In the genomic region with DNA sequence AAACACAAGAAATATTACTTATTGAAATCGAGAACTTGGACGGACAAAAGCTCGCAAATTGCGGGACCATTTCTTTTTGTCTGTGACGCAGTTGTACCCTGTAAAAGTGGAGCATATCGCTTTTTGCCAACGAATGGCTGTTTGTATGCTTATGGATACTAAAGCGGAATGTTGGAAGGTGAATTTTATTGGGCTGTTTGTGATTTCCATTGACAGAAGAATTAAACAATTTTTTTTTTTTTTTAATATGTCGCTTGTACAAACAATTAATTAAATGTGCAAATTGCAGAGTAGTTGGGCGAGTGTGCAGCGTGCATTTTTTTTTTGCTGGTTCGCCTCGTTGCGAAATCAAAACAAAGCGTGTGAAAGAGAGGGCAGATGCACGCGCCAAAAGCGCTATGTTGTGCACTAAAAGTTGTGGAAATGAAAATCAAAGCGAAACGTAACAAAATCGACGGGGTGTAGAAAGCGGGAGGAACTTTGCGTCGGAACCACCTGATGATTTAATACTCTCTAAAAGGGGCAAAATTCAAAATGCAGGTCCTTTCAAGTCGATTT, we compare ENCODE assay signal across 6 fruit fly cellular contexts.
A peak's percentile ranks its signal among the peaks of the same experiment; 100 is the strongest.
TF ChIP-seq lines count a peak whose summit lies in the region.

No protein-coding gene starts in this region.

- no peak for TF ChIP-seq CTCF in whole organism, embryonic (GFP tag; optimal IDR thresholded peaks at IDR 0.05; lab: Kevin White, UChicago)

TF ChIP-seq in whole organism, 6 proteins besides CTCF, POLR2A, EP300 and RAD21:
- no peak for TF ChIP-seq CG8478 (optimal IDR thresholded peaks at IDR 0.05; lab: Kevin White, UChicago)
- TF ChIP-seq pan (optimal IDR thresholded peaks at IDR 0.05; lab: Kevin White, UChicago) = peak; percentile 63

TF ChIP-seq in whole organism, adult, 20 proteins besides CTCF, POLR2A, EP300 and RAD21 (continues in another document):
- TF ChIP-seq bab1 (GFP tag; optimal IDR thresholded peaks at IDR 0.05; lab: Kevin White, UChicago) (peak; percentile 95), kay (GFP tag; lab: Kevin White, UChicago; ENCODE audit: borderline replicate concordance) (peak; percentile 34), CG1620 (GFP tag; optimal IDR thresholded peaks at IDR 0.05; lab: Kevin White, UChicago) (peak; percentile 89), CG11617 (GFP tag; optimal IDR thresholded peaks at IDR 0.05; lab: Kevin White, UChicago) (peak; percentile 91), Crg-1 (GFP tag; optimal IDR thresholded peaks at IDR 0.05; lab: Kevin White, UChicago) (peak; percentile 82), tj (GFP tag; optimal IDR thresholded peaks at IDR 0.05; lab: Kevin White, UChicago) (peak; percentile 99), Hr96 (GFP tag; optimal IDR thresholded peaks at IDR 0.05; lab: Kevin White, UChicago) (peak; percentile 91), CG5204 (GFP tag; optimal IDR thresholded peaks at IDR 0.05; lab: Kevin White, UChicago) (peak; percentile 74), CG14711 (tag; optimal IDR thresholded peaks at IDR 0.05; lab: Kevin White, UChicago) (peak; percentile 92), CG7045 (GFP tag; optimal IDR thresholded peaks at IDR 0.05; lab: Kevin White, UChicago) (peak; percentile 72), CG33017 (tag; optimal IDR thresholded peaks at IDR 0.05; lab: Kevin White, UChicago) (peak; percentile 53), toe (GFP tag; optimal IDR thresholded peaks at IDR 0.05; lab: Kevin White, UChicago) (peak; percentile 41), Clk (GFP tag; optimal IDR thresholded peaks at IDR 0.05; lab: Kevin White, UChicago) (peak; percentile 1), CG12768 (GFP tag; optimal IDR thresholded peaks at IDR 0.05; lab: Kevin White, UChicago) (peak; percentile 34), ovo (GFP tag; optimal IDR thresholded peaks at IDR 0.05; lab: Kevin White, UChicago) (peak; percentile 80), pad (GFP tag; optimal IDR thresholded peaks at IDR 0.05; lab: Kevin White, UChicago) (peak; percentile 72)

TF ChIP-seq in whole organism, embryonic, 481 proteins besides CTCF, POLR2A, EP300 and RAD21 (continues in another document):
- TF ChIP-seq CG7745 (tag; optimal IDR thresholded peaks at IDR 0.05; lab: Kevin White, UChicago) (no peak), usp (GFP tag; optimal IDR thresholded peaks at IDR 0.05; lab: Kevin White, UChicago) (no peak), ATbp (GFP tag; optimal IDR thresholded peaks at IDR 0.05; lab: Kevin White, UChicago) (no peak), MBD-R2 (GFP tag; IDR thresholded peaks at IDR 0.05; lab: Robert Waterston, UW) (no peak), bsh (GFP tag; optimal IDR thresholded peaks at IDR 0.05; lab: Kevin White, UChicago) (peak in 1 of 2 experiments; percentile 35), maf-S (GFP tag; optimal IDR thresholded peaks at IDR 0.05; lab: Kevin White, UChicago) (no peak), D19B (GFP tag; optimal IDR thresholded peaks at IDR 0.05; lab: Kevin White, UChicago) (peak; percentile 43), Myb (GFP tag; optimal IDR thresholded peaks at IDR 0.05; lab: Kevin White, UChicago) (no peak), CG17829 (tag; optimal IDR thresholded peaks at IDR 0.05; lab: Kevin White, UChicago) (no peak), CHES-1-like (GFP tag; optimal IDR thresholded peaks at IDR 0.05; lab: Kevin White, UChicago) (no peak), Max (GFP tag; optimal IDR thresholded peaks at IDR 0.05; lab: Kevin White, UChicago) (no peak), slbo (GFP tag; IDR thresholded peaks at IDR 0.05; lab: Robert Waterston, UW) (peak; percentile 41), CG17612 (GFP tag; IDR thresholded peaks at IDR 0.05; lab: Robert Waterston, UW) (no peak), al (GFP tag; IDR thresholded peaks at IDR 0.05; lab: Robert Waterston, UW) (no peak), CG34376 (GFP tag; optimal IDR thresholded peaks at IDR 0.05; lab: Kevin White, UChicago) (no peak), CG18011 (GFP tag; optimal IDR thresholded peaks at IDR 0.05; lab: Kevin White, UChicago) (peak; percentile 16), bab2 (GFP tag; optimal IDR thresholded peaks at IDR 0.05; lab: Kevin White, UChicago) (no peak)

TF ChIP-seq in whole organism, prepupa, 60 proteins besides CTCF, POLR2A, EP300 and RAD21 (continues in another document):
- TF ChIP-seq OdsH (GFP tag; optimal IDR thresholded peaks at IDR 0.05; lab: Kevin White, UChicago) = peak; percentile 88
- TF ChIP-seq acj6 (GFP tag; optimal IDR thresholded peaks at IDR 0.05; lab: Kevin White, UChicago) = peak; percentile 86
- TF ChIP-seq CG8319 (GFP tag; optimal IDR thresholded peaks at IDR 0.05; lab: Kevin White, UChicago) = peak; percentile 73
- peak; percentile 3 to 52 for TF ChIP-seq ss (GFP tag; optimal IDR thresholded peaks at IDR 0.05; lab: Kevin White, UChicago)
- peak; percentile 95 for TF ChIP-seq svp (GFP tag; lab: Kevin White, UChicago)
- peak; percentile 56 for TF ChIP-seq CG1621 (tag; optimal IDR thresholded peaks at IDR 0.05; lab: Kevin White, UChicago)
- TF ChIP-seq CG6854 (GFP tag; optimal IDR thresholded peaks at IDR 0.05; lab: Kevin White, UChicago) = peak; percentile 43
- TF ChIP-seq CG11902 (GFP tag; optimal IDR thresholded peaks at IDR 0.05; lab: Kevin White, UChicago) = peak; percentile 76
- peak; percentile 82 for TF ChIP-seq achi (GFP tag; optimal IDR thresholded peaks at IDR 0.05; lab: Kevin White, UChicago)
- TF ChIP-seq Hr39 (GFP tag; optimal IDR thresholded peaks at IDR 0.05; lab: Kevin White, UChicago) = peak; percentile 88
- no peak for TF ChIP-seq Hr38 (GFP tag; optimal IDR thresholded peaks at IDR 0.05; lab: Kevin White, UChicago)
- TF ChIP-seq pdm3 (GFP tag; optimal IDR thresholded peaks at IDR 0.05; lab: Kevin White, UChicago) = peak; percentile 87
- peak; percentile 68 for TF ChIP-seq dac (GFP tag; optimal IDR thresholded peaks at IDR 0.05; lab: Kevin White, UChicago)
- peak; percentile 76 for TF ChIP-seq CG10631 (GFP tag; optimal IDR thresholded peaks at IDR 0.05; lab: Kevin White, UChicago)
- TF ChIP-seq dsx (GFP tag; optimal IDR thresholded peaks at IDR 0.05; lab: Kevin White, UChicago; ENCODE audit: poor library complexity, severe bottlenecking) = peak; percentile 53
- peak; percentile 83 for TF ChIP-seq CG3919 (GFP tag; optimal IDR thresholded peaks at IDR 0.05; lab: Kevin White, UChicago)
- peak; percentile 92 for TF ChIP-seq CG15336 (GFP tag; IDR thresholded peaks at IDR 0.05; lab: Robert Waterston, UW)

TF ChIP-seq in whole organism, pupa, 21 proteins besides CTCF, POLR2A, EP300 and RAD21 (continues in another document):
- TF ChIP-seq CG12605 (GFP tag; IDR thresholded peaks at IDR 0.05; lab: Robert Waterston, UW) (peak; percentile 60; the same call in 1 of the 2 replicates), gl (tag; optimal IDR thresholded peaks at IDR 0.05; lab: Kevin White, UChicago) (peak; percentile 4), CG10348 (GFP tag; IDR thresholded peaks at IDR 0.05; lab: Robert Waterston, UW) (0 out of 2 replicates have a peak, but pooled peaks have one; percentile 25), CG17806 (tag; optimal IDR thresholded peaks at IDR 0.05; lab: Kevin White, UChicago) (peak; percentile 63), D1 (tag; optimal IDR thresholded peaks at IDR 0.05; lab: Kevin White, UChicago) (peak; percentile 58), CG34367 (tag; optimal IDR thresholded peaks at IDR 0.05; lab: Kevin White, UChicago) (peak; percentile 44), CG13204 (GFP tag; optimal IDR thresholded peaks at IDR 0.05; lab: Kevin White, UChicago) (no peak), Snoo (tag; optimal IDR thresholded peaks at IDR 0.05; lab: Kevin White, UChicago) (peak; percentile 72), CG8159 (tag; optimal IDR thresholded peaks at IDR 0.05; lab: Kevin White, UChicago) (peak; percentile 70), CG32121 (GFP tag; IDR thresholded peaks at IDR 0.05; lab: Robert Waterston, UW) (peak; percentile 92), Ets98B (GFP tag; IDR thresholded peaks at IDR 0.05; lab: Robert Waterston, UW) (peak; percentile 91), CG9948 (tag; optimal IDR thresholded peaks at IDR 0.05; lab: Kevin White, UChicago) (peak; percentile 67), EcR (GFP tag; optimal IDR thresholded peaks at IDR 0.05; lab: Kevin White, UChicago) (no peak), CG8301 (tag; optimal IDR thresholded peaks at IDR 0.05; lab: Kevin White, UChicago) (peak; percentile 68), fd96Ca (GFP tag; IDR thresholded peaks at IDR 0.05; lab: Robert Waterston, UW) (peak; percentile 90), CG4496 (GFP tag; IDR thresholded peaks at IDR 0.05; lab: Robert Waterston, UW) (peak; percentile 94), CG14655 (GFP tag; optimal IDR thresholded peaks at IDR 0.05; lab: Kevin White, UChicago) (peak; percentile 77), CG15710 (tag; optimal IDR thresholded peaks at IDR 0.05; lab: Kevin White, UChicago) (peak; percentile 66)

TF ChIP-seq in whole organism, wandering third instar larva, 38 proteins besides CTCF, POLR2A, EP300 and RAD21 (continues in another document):
- TF ChIP-seq brk (GFP tag; optimal IDR thresholded peaks at IDR 0.05; lab: Kevin White, UChicago) (peak; percentile 27), fru (GFP tag; optimal IDR thresholded peaks at IDR 0.05; lab: Kevin White, UChicago) (peak; percentile 89), Hr83 (GFP tag; optimal IDR thresholded peaks at IDR 0.05; lab: Kevin White, UChicago; ENCODE audit: poor library complexity, severe bottlenecking) (no peak), rgr (GFP tag; optimal IDR thresholded peaks at IDR 0.05; lab: Kevin White, UChicago) (peak; percentile 84), lola (GFP tag; optimal IDR thresholded peaks at IDR 0.05; lab: Kevin White, UChicago) (no peak), dsf (GFP tag; optimal IDR thresholded peaks at IDR 0.05; lab: Kevin White, UChicago; ENCODE audit: borderline replicate concordance) (no peak), sv (GFP tag; optimal IDR thresholded peaks at IDR 0.05; lab: Kevin White, UChicago) (no peak), usp (GFP tag; optimal IDR thresholded peaks at IDR 0.05; lab: Kevin White, UChicago) (no peak), dmrt93B (GFP tag; optimal IDR thresholded peaks at IDR 0.05; lab: Kevin White, UChicago) (peak; percentile 47), Rel (GFP tag; optimal IDR thresholded peaks at IDR 0.05; lab: Kevin White, UChicago) (peak; percentile 13), Rel (tag; optimal IDR thresholded peaks at IDR 0.05; lab: Kevin White, UChicago) (peak; percentile 9), dl (GFP tag; optimal IDR thresholded peaks at IDR 0.05; lab: Kevin White, UChicago; ENCODE audit: insufficient read depth in 1 of 2, partially characterized antibody in 2 of 2) (no peak), HLH106 (tag; optimal IDR thresholded peaks at IDR 0.05; lab: Kevin White, UChicago) (peak; percentile 64), Jra (GFP tag; optimal IDR thresholded peaks at IDR 0.05; lab: Kevin White, UChicago) (peak; percentile 17), Vsx2 (GFP tag; optimal IDR thresholded peaks at IDR 0.05; lab: Kevin White, UChicago; ENCODE audit: partially characterized antibody) (no peak), Hnf4 (GFP tag; optimal IDR thresholded peaks at IDR 0.05; lab: Kevin White, UChicago) (peak; percentile 78), CG9705 (GFP tag; optimal IDR thresholded peaks at IDR 0.05; lab: Kevin White, UChicago) (no peak), Sp1 (GFP tag; optimal IDR thresholded peaks at IDR 0.05; lab: Kevin White, UChicago) (peak; percentile 59), pan (optimal IDR thresholded peaks at IDR 0.05; lab: Kevin White, UChicago) (no peak), N (GFP tag; optimal IDR thresholded peaks at IDR 0.05; lab: Kevin White, UChicago) (no peak), Mio (GFP tag; optimal IDR thresholded peaks at IDR 0.05; lab: Kevin White, UChicago) (peak; percentile 4)
